Fruit fly (Drosophila melanogaster) Kc167 (cell line): ENCODE data around the gene modSP.

Experiments used
- Sin3A ChIP-seq: fragments of >200 bp; optimal IDR thresholded peaks from 2 replicates; lab custom pipeline; 2018; ENCODE audit warnings: missing external identifiers
- h ChIP-seq: fragments of >200 bp; optimal IDR thresholded peaks from 3 replicates; lab custom pipeline; 2018; ENCODE audit warnings: missing external identifiers
- psq ChIP-seq: fragments of >200 bp; optimal IDR thresholded peaks from 2 replicates; lab custom pipeline; 2017; ENCODE audit warnings: missing external identifiers

DNA sequence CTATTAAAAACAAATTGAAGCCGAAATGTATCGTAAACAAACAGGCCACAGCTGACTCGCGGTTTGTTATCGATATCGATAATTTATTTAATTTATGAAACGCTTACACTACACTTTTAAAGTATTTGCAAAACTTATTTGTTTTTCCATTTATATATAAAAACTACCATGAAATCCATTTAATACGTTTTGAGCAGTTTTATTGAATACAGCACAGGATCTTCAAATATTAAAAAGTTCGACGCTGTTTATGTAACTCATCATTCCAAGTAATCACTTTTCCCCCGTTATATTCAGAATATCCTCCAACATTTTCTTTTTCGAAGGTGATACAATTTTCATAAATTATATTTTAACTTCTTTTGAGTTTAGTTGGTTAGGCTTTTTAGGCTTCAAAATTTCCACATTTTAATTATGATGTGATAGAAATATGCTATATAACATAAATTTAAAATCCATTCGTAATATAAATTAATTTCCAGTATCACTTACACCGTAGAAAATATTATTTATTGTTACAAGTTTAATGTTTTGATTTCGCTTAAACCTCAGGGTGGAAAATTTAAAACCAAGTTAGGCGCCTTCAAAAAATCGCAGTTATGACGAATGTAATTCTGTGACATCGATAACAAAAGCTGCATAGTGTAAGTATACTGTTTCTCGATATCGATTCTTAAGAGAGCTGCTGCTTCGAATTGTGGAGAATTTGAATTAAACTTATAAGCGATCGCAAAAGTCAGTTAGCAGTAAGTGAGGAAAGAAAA, 8.3 kb downstream of the modSP start, which contains the start of the genes CG10324 and CCT3:
- TF ChIP-seq Sin3A (lab: Kevin White, UChicago) (no peak), psq (lab: Kevin White, UChicago) (no peak), h (no peak)
